Worm (Caenorhabditis elegans): Measurements from ENCODE around the gene R12C12.9.

Gene R12C12.9

DNA sequence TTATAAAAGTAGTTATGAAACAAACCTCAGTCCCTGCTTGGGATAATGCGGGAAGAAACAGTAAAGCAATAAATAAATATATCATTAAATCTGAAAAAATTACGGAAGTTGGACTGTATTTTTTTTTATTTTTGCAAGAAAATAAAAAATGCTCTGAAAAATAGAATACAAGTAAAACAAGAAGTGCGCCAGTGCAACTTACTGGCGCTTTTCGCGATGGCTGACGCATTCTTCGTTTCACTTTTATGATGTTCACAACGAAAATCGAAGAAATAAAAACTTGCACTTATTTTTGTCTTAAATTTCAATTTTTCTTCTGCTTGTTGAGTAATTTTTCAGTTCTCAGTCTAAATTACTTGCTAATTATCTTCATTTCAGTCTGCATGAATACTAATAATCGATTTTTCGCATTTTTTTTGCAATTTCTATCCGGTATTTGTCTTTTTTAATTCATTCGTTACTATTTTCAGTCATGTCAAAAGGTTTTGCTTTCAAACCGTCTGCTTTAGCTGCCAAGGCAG lies 22.9 kb upstream of the R12C12.9 start, which contains the start of the genes R12C12.6 and ran-5 (continued):
- peak; percentile 77 for TF ChIP-seq ekl-4 (GFP tag; IDR thresholded peaks at IDR 0.05)
- TF ChIP-seq ama-1 (optimal IDR thresholded peaks at IDR 0.05) = no peak
- no peak for TF ChIP-seq ama-1 (GFP tag; optimal IDR thresholded peaks at IDR 0.05)
- 0 out of 2 replicates have a peak, but pooled peaks have one; percentile 68 for TF ChIP-seq cebp-2 (GFP tag; IDR thresholded peaks at IDR 0.05)
- peak; percentile 73 for TF ChIP-seq repo-1 (tag; optimal IDR thresholded peaks at IDR 0.05)
- TF ChIP-seq ceh-58 (GFP tag; IDR thresholded peaks at IDR 0.05) = no peak
- peak; percentile 41 for TF ChIP-seq him-1 (tag; optimal IDR thresholded peaks at IDR 0.05)
- TF ChIP-seq F55B11.4 (tag; optimal IDR thresholded peaks at IDR 0.05; ENCODE audit: borderline replicate concordance, insufficient read depth) = no peak
- peak; percentile 46 for TF ChIP-seq nhr-80 (tag; optimal IDR thresholded peaks at IDR 0.05)

DNA sequence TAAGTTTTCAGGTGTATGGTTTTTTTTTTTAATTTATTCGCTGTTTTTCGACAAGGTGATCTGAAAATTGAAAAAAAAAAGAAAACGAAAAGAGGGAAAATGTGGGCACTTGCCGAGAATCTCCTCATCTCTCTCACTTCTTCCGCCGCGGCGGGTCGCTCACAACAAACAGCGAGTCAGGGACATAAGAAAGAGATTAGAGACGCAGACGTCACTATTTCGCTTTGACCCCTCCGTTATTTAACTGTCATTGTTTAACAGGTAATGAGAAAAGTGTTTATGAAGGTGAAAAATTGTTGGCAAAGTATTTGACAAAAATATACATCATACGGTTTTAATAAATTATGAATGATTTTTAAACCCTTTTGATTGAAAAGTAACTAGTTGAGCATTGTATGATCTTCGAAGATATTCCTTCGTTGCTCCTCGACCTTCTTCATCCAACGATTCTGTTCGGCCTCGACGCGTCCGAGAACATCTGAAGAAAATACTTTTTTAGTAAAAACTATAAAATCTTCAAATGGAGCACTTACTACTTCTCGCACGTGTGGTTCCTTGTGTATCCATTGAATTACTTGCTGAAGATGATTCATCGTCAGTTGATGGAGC lies 21.3 kb upstream of the R12C12.9 start:
- TF ChIP-seq ztf-18 (tag; optimal IDR thresholded peaks at IDR 0.05) = peak; percentile 60
- peak; percentile 36; the same call in 1 of the 2 replicates for TF ChIP-seq madf-6 (GFP tag; IDR thresholded peaks at IDR 0.05)
- TF ChIP-seq snpc-3.4 (tag; optimal IDR thresholded peaks at IDR 0.05) = no peak

DNA sequence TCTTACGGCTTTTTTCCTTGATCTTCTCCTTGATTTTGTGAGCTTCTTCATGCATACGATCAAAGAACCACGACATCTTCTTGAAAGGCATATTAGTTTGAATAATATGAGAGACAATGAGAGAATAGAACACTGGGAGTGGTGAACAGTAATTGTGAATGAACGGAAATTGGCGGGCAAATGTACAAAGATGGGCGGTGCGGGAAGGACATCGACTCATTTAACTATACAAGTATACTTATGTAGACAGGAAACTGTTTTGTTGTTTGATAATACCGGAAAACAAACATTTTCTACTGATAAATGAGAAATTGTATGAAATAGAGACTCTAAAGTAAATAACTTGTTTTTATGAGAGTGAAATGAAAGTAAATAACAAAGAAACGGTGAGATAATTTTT lies 20.3 kb upstream of the R12C12.9 start, which contains the start of gene R12C12.5:
Gene R12C12.5, minus strand, starts transcription at position 101 of the 400 bp plus-strand sequence.
- TF ChIP-seq rcor-1 (GFP tag; IDR thresholded peaks at IDR 0.05) = no peak
- TF ChIP-seq efl-1 (GFP tag; optimal IDR thresholded peaks at IDR 0.05) = peak; percentile 37
- 0 out of 2 replicates have a peak, but pooled peaks have one; percentile 27 for TF ChIP-seq madf-8 (GFP tag; conservative IDR thresholded peaks at IDR 0.05)

DNA sequence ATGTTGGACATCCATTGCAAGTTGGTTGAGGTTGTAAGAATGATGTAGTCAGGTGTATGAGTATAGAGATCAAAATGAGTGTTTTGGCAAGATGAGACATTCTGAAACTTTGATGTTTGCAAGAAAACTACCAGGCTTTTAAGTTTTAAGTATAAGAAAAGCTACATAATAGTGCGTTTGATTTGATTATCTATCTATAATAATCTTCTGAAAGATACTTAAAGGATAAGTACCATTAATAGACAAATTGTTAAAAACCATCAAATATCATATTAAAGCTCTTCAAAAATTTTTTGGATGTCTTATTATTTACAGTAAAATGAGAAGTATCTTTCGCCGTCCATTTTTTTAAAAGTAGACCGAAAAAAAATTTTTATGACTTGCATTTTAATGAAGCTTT lies 18.4 kb upstream of the R12C12.9 start, which contains the start of gene R12C12.10:
Gene R12C12.10, minus strand, starts transcription at position 101 of the 400 bp plus-strand sequence.
- TF ChIP-seq F55B11.4 (tag; optimal IDR thresholded peaks at IDR 0.05; ENCODE audit: borderline replicate concordance, insufficient read depth) = no peak
- no peak for TF ChIP-seq egrh-3 (GFP tag; IDR thresholded peaks at IDR 0.05)
- no peak for TF ChIP-seq mxl-1 (tag; optimal IDR thresholded peaks at IDR 0.05)
- TF ChIP-seq hlh-26 (GFP tag; conservative IDR thresholded peaks at IDR 0.05) = no peak
- TF ChIP-seq snpc-4 (GFP tag; optimal IDR thresholded peaks at IDR 0.05) = no peak
- TF ChIP-seq snpc-4 (tag; optimal IDR thresholded peaks at IDR 0.05) = no peak

DNA sequence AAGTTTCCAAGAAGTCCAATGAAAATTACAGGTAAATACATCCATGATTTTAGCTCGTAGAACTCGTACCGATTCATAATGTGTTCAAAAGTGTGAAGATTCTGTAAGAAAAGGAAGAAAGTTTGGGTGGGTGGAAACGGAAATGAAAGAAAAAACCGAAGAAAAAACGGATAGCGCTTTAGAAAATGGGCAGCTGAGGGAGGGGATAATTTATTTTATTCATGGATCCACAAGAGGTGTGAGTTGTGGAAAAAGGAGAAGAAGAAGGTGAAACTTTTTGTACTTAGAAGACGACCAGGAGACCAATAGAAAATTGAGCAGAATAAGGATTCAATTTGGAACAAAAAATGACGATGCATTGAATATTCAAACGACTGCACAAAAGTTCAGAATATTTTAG lies 6.3 kb upstream of the R12C12.9 start, which contains the start of gene frpr-16:
Gene frpr-16, minus strand, starts transcription at position 101 of the 400 bp plus-strand sequence.
- no peak for TF ChIP-seq let-607 (tag; optimal IDR thresholded peaks at IDR 0.05)
- no peak for TF ChIP-seq attf-6 (GFP tag; IDR thresholded peaks at IDR 0.05)
- TF ChIP-seq ceh-91 (GFP tag; IDR thresholded peaks at IDR 0.05) = no peak
- TF ChIP-seq Y56A3A.18 (GFP tag; IDR thresholded peaks at IDR 0.05) = no peak
- no peak for TF ChIP-seq F23B12.7 (tag; optimal IDR thresholded peaks at IDR 0.05; ENCODE audit: insufficient read depth)
- TF ChIP-seq ztf-25 (GFP tag; IDR thresholded peaks at IDR 0.05) = no peak
- TF ChIP-seq rcor-1 (GFP tag; IDR thresholded peaks at IDR 0.05) = no peak
- no peak for TF ChIP-seq ceh-40 (GFP tag; IDR thresholded peaks at IDR 0.05)
- TF ChIP-seq F39B2.1 (GFP tag; IDR thresholded peaks at IDR 0.05) = no peak
- TF ChIP-seq unc-130 (GFP tag; optimal IDR thresholded peaks at IDR 0.05) = no peak
- no peak for TF ChIP-seq B0035.1 (tag; optimal IDR thresholded peaks at IDR 0.05)
- TF ChIP-seq T07F8.4 (tag; optimal IDR thresholded peaks at IDR 0.05) = no peak
- no peak for TF ChIP-seq ztf-26 (tag; optimal IDR thresholded peaks at IDR 0.05)
- TF ChIP-seq xnd-1 (tag; optimal IDR thresholded peaks at IDR 0.05) = no peak

Measured in whole organism, young adult.